Worm (Caenorhabditis elegans) whole organism, late embryonic: ENCODE results near the gene unc-103.
A peak's percentile ranks its signal among the peaks of the same experiment; 100 is the strongest.

ENCODE experiments used
- F13H6.1 ChIP-seq: sonication (generic microtip); optimal IDR thresholded peaks from 2 replicates; lab custom pipeline; 2016; ENCODE audit warnings: missing genetic modification characterization, missing compliant biosample characterization
- T23F11.4 ChIP-seq: fragments of 200-800 bp; sonication (Bioruptor generic); optimal IDR thresholded peaks from 2 replicates; lab custom pipeline; 2018; ENCODE audit warnings: mild to moderate bottlenecking, missing genetic modification characterization, missing compliant biosample characterization
- Y22D7AL.16 ChIP-seq: sonication (generic microtip); optimal IDR thresholded peaks from 2 replicates; lab custom pipeline; 2016; ENCODE audit warnings: missing genetic modification characterization, missing compliant biosample characterization
- ahr-1 ChIP-seq: sonication (generic microtip); optimal IDR thresholded peaks from 2 replicates; lab custom pipeline; 2016; ENCODE audit warnings: missing genetic modification characterization, missing compliant biosample characterization
- ama-1 ChIP-seq: fragments of 150-350 bp; optimal IDR thresholded peaks from 2 replicates; lab custom pipeline; 2014
- ceh-19 ChIP-seq: fragments of 200-800 bp; sonication (Bioruptor generic); optimal IDR thresholded peaks from 2 replicates; lab custom pipeline; 2018; ENCODE audit warnings: mild to moderate bottlenecking, missing genetic modification characterization, missing compliant biosample characterization
- ceh-2 ChIP-seq: sonication (generic microtip); optimal IDR thresholded peaks from 2 replicates; lab custom pipeline; 2016; ENCODE audit warnings: missing genotype, missing genetic modification characterization, missing compliant biosample characterization
- ceh-22 ChIP-seq: sonication (generic microtip); optimal IDR thresholded peaks from 2 replicates; lab custom pipeline; 2017; ENCODE audit warnings: missing biosample characterization, missing genetic modification characterization
- ceh-30 ChIP-seq: fragments of 150-350 bp; optimal IDR thresholded peaks from 2 replicates; lab custom pipeline; 2014; ENCODE audit warnings: missing biosample characterization, missing genetic modification characterization
- ceh-48 ChIP-seq: sonication (generic microtip); optimal IDR thresholded peaks from 2 replicates; lab custom pipeline; 2016; ENCODE audit warnings: missing genetic modification characterization, inconsistent platforms, missing compliant biosample characterization
- ceh-6 ChIP-seq: fragments of 200-800 bp; sonication (Bioruptor generic); optimal IDR thresholded peaks from 2 replicates; lab custom pipeline; 2018; ENCODE audit warnings: mild to moderate bottlenecking, missing genetic modification characterization, missing compliant biosample characterization
- ceh-9 ChIP-seq: sonication (generic microtip); optimal IDR thresholded peaks from 2 replicates; lab custom pipeline; 2016; ENCODE audit warnings: mild to moderate bottlenecking, missing genetic modification characterization, inconsistent platforms, missing compliant biosample characterization
- dmd-4 ChIP-seq: sonication (generic microtip); optimal IDR thresholded peaks from 2 replicates; lab custom pipeline; 2016; ENCODE audit warnings: borderline replicate concordance, missing genetic modification characterization, missing compliant biosample characterization
- dve-1 ChIP-seq: sonication (generic microtip); optimal IDR thresholded peaks from 2 replicates; lab custom pipeline; 2017; ENCODE audit warnings: antibody characterized with exemption, mild to moderate bottlenecking, missing genetic modification characterization, missing compliant biosample characterization
- elt-2 ChIP-seq: sonication (generic microtip); optimal IDR thresholded peaks from 2 replicates; lab custom pipeline; 2016; ENCODE audit warnings: missing genetic modification reagents, missing genetic modification characterization, missing compliant biosample characterization
- elt-4 ChIP-seq: sonication (generic microtip); optimal IDR thresholded peaks from 2 replicates; lab custom pipeline; 2016; ENCODE audit warnings: missing genetic modification characterization, missing compliant biosample characterization
- eyg-1 ChIP-seq: sonication (generic microtip); optimal IDR thresholded peaks from 2 replicates; lab custom pipeline; 2016; ENCODE audit warnings: missing genotype, missing genetic modification characterization, missing compliant biosample characterization
- fax-1 ChIP-seq: sonication (generic microtip); optimal IDR thresholded peaks from 2 replicates; lab custom pipeline; 2016; ENCODE audit warnings: missing genotype, missing genetic modification characterization, missing compliant biosample characterization
- fkh-10 ChIP-seq: fragments of 150-350 bp; optimal IDR thresholded peaks from 2 replicates; lab custom pipeline; 2014; ENCODE audit warnings: missing biosample characterization, missing genetic modification reagents, missing genetic modification characterization
- hlh-13 ChIP-seq: fragments of 200-800 bp; sonication (Bioruptor generic); optimal IDR thresholded peaks from 2 replicates; lab custom pipeline; 2018; ENCODE audit warnings: mild to moderate bottlenecking, missing genetic modification characterization, missing compliant biosample characterization
- hlh-15 ChIP-seq: sonication (generic microtip); optimal IDR thresholded peaks from 2 replicates; lab custom pipeline; 2016; ENCODE audit warnings: missing genetic modification characterization, missing compliant biosample characterization
- hlh-30 ChIP-seq: sonication (generic microtip); optimal IDR thresholded peaks from 2 replicates; lab custom pipeline; 2017; ENCODE audit warnings: antibody characterized with exemption, missing genetic modification characterization, missing compliant biosample characterization; ENCODE audit not compliant: insufficient read depth
- hlh-8 ChIP-seq: sonication (generic microtip); optimal IDR thresholded peaks from 2 replicates; lab custom pipeline; 2016; ENCODE audit warnings: missing genotype, missing genetic modification characterization, missing compliant biosample characterization
- lim-6 ChIP-seq: sonication (generic microtip); optimal IDR thresholded peaks from 2 replicates; lab custom pipeline; 2016; ENCODE audit warnings: missing genetic modification characterization, missing compliant biosample characterization
- lin-11 ChIP-seq: fragments of 200-800 bp; sonication (Bioruptor generic); optimal IDR thresholded peaks from 2 replicates; lab custom pipeline; 2018; ENCODE audit warnings: mild to moderate bottlenecking, missing genetic modification characterization, missing compliant biosample characterization
- madf-2 ChIP-seq: sonication (generic microtip); optimal IDR thresholded peaks from 2 replicates; lab custom pipeline; 2017; ENCODE audit warnings: missing genetic modification characterization, missing compliant biosample characterization
- mec-3 ChIP-seq: sonication (generic microtip); optimal IDR thresholded peaks from 2 replicates; lab custom pipeline; 2016; ENCODE audit warnings: borderline replicate concordance, missing genetic modification characterization, missing compliant biosample characterization
- nhr-11 ChIP-seq: fragments of 150-350 bp; optimal IDR thresholded peaks from 2 replicates; lab custom pipeline; 2014; ENCODE audit warnings: missing biosample characterization, missing genetic modification characterization
- npax-4 ChIP-seq: sonication (generic microtip); optimal IDR thresholded peaks from 2 replicates; lab custom pipeline; 2016; ENCODE audit warnings: missing genetic modification characterization, missing compliant biosample characterization
- pat-9 ChIP-seq: fragments of 200-800 bp; sonication (Bioruptor generic); optimal IDR thresholded peaks from 2 replicates; lab custom pipeline; 2018; ENCODE audit warnings: mild to moderate bottlenecking, missing genetic modification characterization, moderate library complexity, missing compliant biosample characterization
- pax-1 ChIP-seq: fragments of 150-350 bp; optimal IDR thresholded peaks from 2 replicates; lab custom pipeline; 2014; ENCODE audit warnings: missing biosample characterization, missing genetic modification characterization
- pqm-1 ChIP-seq: sonication (generic microtip); optimal IDR thresholded peaks from 2 replicates; lab custom pipeline; 2016; ENCODE audit warnings: missing genetic modification characterization, missing compliant biosample characterization
- pros-1 ChIP-seq: fragments of 150-350 bp; optimal IDR thresholded peaks from 2 replicates; lab custom pipeline; 2014; ENCODE audit warnings: missing biosample characterization, missing genetic modification reagents, missing genetic modification characterization
- ref-2 ChIP-seq: sonication (generic microtip); optimal IDR thresholded peaks from 2 replicates; lab custom pipeline; 2016; ENCODE audit warnings: missing genetic modification characterization, missing compliant biosample characterization
- sox-2 ChIP-seq: fragments of 200-800 bp; sonication (Bioruptor generic); IDR thresholded peaks from 2 replicates; pipeline ENCODE4 v1.3.6; 2022; ENCODE audit warnings: missing genetic modification reagents, missing genetic modification characterization, missing compliant biosample characterization
- tbx-2 ChIP-seq: sonication (generic microtip); optimal IDR thresholded peaks from 2 replicates; lab custom pipeline; 2016; ENCODE audit warnings: missing genetic modification characterization, missing compliant biosample characterization
- tbx-7 ChIP-seq: sonication (generic microtip); optimal IDR thresholded peaks from 2 replicates; lab custom pipeline; 2016; ENCODE audit warnings: missing genotype, missing genetic modification characterization, missing compliant biosample characterization
- ttx-3 ChIP-seq: sonication (generic microtip); optimal IDR thresholded peaks from 2 replicates; lab custom pipeline; 2016; ENCODE audit warnings: missing genetic modification reagents, missing genetic modification characterization, missing compliant biosample characterization
- unc-42 ChIP-seq: sonication (generic microtip); optimal IDR thresholded peaks from 2 replicates; lab custom pipeline; 2016; ENCODE audit warnings: missing genotype, missing genetic modification characterization, missing compliant biosample characterization
- ztf-16 ChIP-seq: sonication (generic microtip); optimal IDR thresholded peaks from 2 replicates; lab custom pipeline; 2017; ENCODE audit warnings: missing genetic modification characterization, missing compliant biosample characterization

The unc-103 gene

DNA sequence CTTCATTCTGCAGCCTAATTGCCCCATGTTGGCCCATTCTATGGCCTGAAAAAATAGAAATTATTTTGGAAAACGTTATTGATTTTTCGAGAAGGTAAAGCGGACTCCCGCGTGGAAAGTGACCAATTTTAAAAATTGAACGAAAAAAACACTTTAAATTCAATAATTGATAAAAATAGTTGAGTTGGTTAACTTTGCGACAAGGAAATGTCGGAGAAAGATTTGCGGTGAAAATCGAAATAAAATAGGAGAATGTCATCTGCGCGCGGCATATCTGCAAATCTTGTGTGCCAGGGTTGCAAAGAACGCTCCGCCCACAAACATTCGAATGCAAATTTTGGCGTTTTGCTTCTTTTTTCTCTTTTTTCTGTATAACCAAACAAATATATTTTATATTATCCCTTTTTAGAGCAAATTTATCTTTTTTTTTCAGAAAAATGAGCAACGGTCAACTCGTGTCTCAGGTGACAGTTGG lies 55.8 kb downstream of the unc-103 start, which contains the start of the genes rnf-121 and C16C10.4 (continued):
- TF ChIP-seq ahr-1 (tag; lab: Kevin White, UChicago): peak; percentile 89
- peak; percentile 83 for TF ChIP-seq Y22D7AL.16
- peak; percentile 97 for TF ChIP-seq elt-2 (tag; lab: Kevin White, UChicago)
- TF ChIP-seq dve-1 (tag; lab: Kevin White, UChicago): peak; percentile 65
- no peak for TF ChIP-seq nhr-11
- peak; percentile 92 for TF ChIP-seq ttx-3
- no peak for TF ChIP-seq ama-1 (lab: Kevin White, UChicago)
- TF ChIP-seq fax-1 (tag; lab: Kevin White, UChicago): peak; percentile 94
- TF ChIP-seq unc-42 (tag; lab: Kevin White, UChicago): peak; percentile 38
- peak; percentile 92 for TF ChIP-seq ceh-2 (tag; lab: Kevin White, UChicago)
- peak; percentile 90 for TF ChIP-seq tbx-2 (tag; lab: Kevin White, UChicago)
- TF ChIP-seq T23F11.4 (GFP tag; lab: Kevin White, UChicago): peak; percentile 83
- TF ChIP-seq pat-9 (tag; lab: Kevin White, UChicago): peak; percentile 90
- TF ChIP-seq pros-1: peak; percentile 11
- peak; percentile 93 for TF ChIP-seq ceh-30
- peak; percentile 77 for TF ChIP-seq dmd-4
- TF ChIP-seq pax-1 (tag; lab: Kevin White, UChicago): no peak
- peak; percentile 94 for TF ChIP-seq hlh-15 (tag; lab: Kevin White, UChicago)
- TF ChIP-seq, all 69 proteins: peak for 61

DNA sequence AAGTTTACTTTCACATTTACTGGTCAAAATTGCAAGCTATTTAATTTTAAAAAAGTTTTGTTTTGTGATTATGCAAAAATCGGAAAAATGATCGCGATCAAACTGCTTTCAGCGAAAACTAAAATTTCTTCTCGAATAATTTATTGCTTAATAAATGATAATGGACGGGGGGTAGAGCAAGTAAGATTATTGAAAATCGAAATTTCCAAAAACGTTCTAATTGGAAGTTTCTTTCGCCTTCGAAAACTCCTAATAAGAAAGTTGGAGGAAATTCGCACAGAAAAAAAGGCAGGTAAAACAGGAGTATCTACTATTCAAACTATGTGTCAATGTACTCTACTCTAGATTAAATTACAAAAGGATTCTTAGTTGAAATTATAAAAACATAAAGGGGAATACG lies 57.0 kb downstream of the unc-103 start:
- no peak for TF ChIP-seq hlh-15 (tag; lab: Kevin White, UChicago)

DNA sequence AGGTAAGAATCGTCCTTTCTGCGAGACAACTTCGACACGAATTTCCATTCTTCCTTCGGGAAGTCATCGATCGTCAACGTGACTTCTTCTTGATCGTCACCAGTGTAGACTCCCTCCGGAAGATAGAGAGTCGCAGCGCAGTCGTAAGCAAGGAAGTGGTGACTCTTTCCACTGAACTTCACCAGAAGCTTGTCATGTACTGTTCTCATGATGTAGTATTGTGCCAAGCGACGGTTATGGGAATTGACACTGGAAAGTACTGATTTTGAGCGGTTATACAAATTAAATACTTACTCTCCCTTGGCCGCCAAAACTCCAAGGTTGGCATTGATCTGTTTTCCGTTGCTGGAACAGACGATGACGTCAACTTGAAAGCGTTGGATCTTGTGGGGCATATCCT lies 60.3 kb downstream of the unc-103 start:
- no peak for TF ChIP-seq lim-6 (tag; lab: Kevin White, UChicago)
- no peak for TF ChIP-seq pqm-1 (tag; lab: Kevin White, UChicago)
- no peak for TF ChIP-seq elt-2 (tag; lab: Kevin White, UChicago)

DNA sequence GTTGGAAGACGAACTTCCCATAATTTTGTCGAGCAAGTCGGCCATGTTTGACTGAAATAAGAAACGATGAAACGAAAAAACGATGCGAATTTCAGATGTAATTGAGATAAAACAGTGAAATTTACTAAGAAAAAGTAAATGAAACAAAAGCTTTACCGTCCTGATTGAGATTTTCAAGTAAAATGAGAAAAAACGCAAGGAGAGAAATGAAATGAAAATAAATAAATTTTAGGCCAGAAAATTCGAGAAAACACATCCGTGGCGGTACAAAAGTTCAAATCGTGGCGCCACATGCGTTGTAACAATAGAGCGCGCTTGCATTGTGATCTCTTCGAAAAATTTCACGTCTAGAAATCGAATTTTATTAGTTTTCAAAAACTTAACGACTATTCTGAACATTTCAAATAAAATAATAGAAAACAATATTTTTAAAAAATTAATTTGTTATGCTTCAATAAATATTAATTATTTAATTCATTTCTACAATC lies 61.0 kb downstream of the unc-103 start, which contains the start of the genes hrde-1 and C16C10.13:
hrde-1 (minus strand) TSS at position 51 of the 488 bp plus-strand sequence.
C16C10.13 (plus strand) TSS at position 332 of the 488 bp plus-strand sequence.
- TF ChIP-seq F13H6.1 (tag; lab: Kevin White, UChicago) (no peak), sox-2 (GFP tag; lab: Robert Waterston, UW) (no peak), T23F11.4 (GFP tag; lab: Kevin White, UChicago) (no peak), hlh-8 (tag; lab: Kevin White, UChicago) (no peak), hlh-13 (GFP tag; lab: Kevin White, UChicago) (no peak), ceh-22 (tag; lab: Kevin White, UChicago) (no peak), ceh-6 (GFP tag; lab: Kevin White, UChicago) (no peak), pros-1 (no peak), madf-2 (tag; lab: Kevin White, UChicago) (no peak), ceh-19 (GFP tag; lab: Kevin White, UChicago) (no peak), hlh-30 (tag; lab: Kevin White, UChicago) (no peak), ztf-16 (tag; lab: Kevin White, UChicago) (no peak), ref-2 (tag; lab: Kevin White, UChicago) (no peak)

DNA sequence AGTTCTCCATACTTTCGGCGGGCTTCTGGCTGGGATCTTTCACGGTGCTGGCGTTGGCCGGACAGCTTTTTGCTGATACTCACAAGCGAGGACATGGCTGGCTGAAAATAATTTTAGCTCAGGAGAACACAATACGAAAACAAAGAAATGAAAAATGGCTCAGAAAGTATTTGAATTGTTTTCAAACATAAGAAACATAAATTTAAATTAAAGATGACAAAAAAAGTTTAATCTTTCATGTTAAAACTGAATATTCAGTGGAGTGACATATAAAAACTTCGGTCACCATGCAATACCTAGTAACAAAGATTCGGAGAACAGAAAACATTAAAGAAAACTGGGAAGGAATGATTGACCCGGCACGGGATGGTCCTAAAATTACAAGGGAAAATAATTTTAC lies 63.4 kb downstream of the unc-103 start, which contains the start of gene C16C10.2:
C16C10.2 (minus strand) TSS at position 101 of the 400 bp plus-strand sequence.
- TF ChIP-seq dmd-4 (no peak), lin-11 (tag; lab: Kevin White, UChicago) (no peak), mec-3 (tag; lab: Kevin White, UChicago) (no peak), fkh-10 (GFP tag; lab: Kevin White, UChicago) (no peak), tbx-7 (tag; lab: Kevin White, UChicago) (no peak), eyg-1 (no peak), ceh-48 (tag; lab: Kevin White, UChicago) (no peak), ceh-9 (no peak), npax-4 (tag; lab: Kevin White, UChicago) (no peak), ahr-1 (tag; lab: Kevin White, UChicago) (no peak), elt-4 (tag; lab: Kevin White, UChicago) (no peak), dve-1 (tag; lab: Kevin White, UChicago) (no peak)
